Worm (Caenorhabditis elegans): Measurements from ENCODE around the gene fbxb-19.

DNA sequence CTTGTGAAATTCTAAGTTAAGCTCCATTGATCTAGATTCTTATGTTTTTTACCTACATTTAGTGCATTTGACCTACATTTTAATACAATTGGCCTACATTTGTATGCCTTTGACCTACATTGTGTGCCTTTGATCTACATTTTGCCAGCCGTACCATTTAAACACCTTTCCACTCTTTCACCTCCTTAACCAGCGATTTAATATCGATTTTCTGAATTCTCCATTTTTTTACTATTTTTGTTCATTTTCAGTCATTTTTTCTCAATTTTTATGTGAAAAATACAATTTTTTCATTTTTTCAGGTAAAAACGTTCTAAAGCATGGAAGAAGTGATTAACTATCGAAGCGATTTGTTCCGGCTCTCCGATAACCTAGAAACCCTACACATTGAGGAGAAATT lies 24.0 kb upstream of the fbxb-19 start, which contains the start of gene btb-7:
- TF ChIP-seq lin-1 (GFP tag; IDR thresholded peaks at IDR 0.05) (no peak), skn-1 (tag; optimal IDR thresholded peaks at IDR 0.05) (no peak), F37D6.2 (tag; optimal IDR thresholded peaks at IDR 0.05) (no peak), T20F7.1 (GFP tag; optimal IDR thresholded peaks at IDR 0.05) (no peak), nhr-28 (tag; optimal IDR thresholded peaks at IDR 0.05) (no peak), unc-39 (tag; optimal IDR thresholded peaks at IDR 0.05) (no peak), zag-1 (tag; optimal IDR thresholded peaks at IDR 0.05) (no peak)

Measured in whole organism, L4 larva.